Worm (Caenorhabditis elegans): ENCODE measurements around the gene fbxa-69.
"Not testable (repeated sequence)": the region's sequence is repeated elsewhere in the genome, so short reads cannot be mapped to it uniquely, and the experiment has no call there.

- TF ChIP-seq nhr-237 (tag; optimal IDR thresholded peaks at IDR 0.05); zip-8 (tag; optimal IDR thresholded peaks at IDR 0.05); unc-39 (tag; optimal IDR thresholded peaks at IDR 0.05); mep-1 (tag; optimal IDR thresholded peaks at IDR 0.05); nhr-12 (tag; optimal IDR thresholded peaks at IDR 0.05); pha-4 (tag; optimal IDR thresholded peaks at IDR 0.05); elt-1 (tag; optimal IDR thresholded peaks at IDR 0.05; ENCODE audit: borderline replicate concordance, insufficient read depth); blmp-1 (tag; optimal IDR thresholded peaks at IDR 0.05); unc-62 (GFP tag; optimal IDR thresholded peaks at IDR 0.05): not testable (repeated sequence)
Observed at ce11 chrV:15802623-15803022, 13.1 kb downstream of the fbxa-69 start, which contains the start of gene T26E4.9.

All from whole organism, mixed stage, embryonic.